Worm (Caenorhabditis elegans) whole organism, young adult: ENCODE results near the gene T21E8.4.

Experiments
- K12H6.12 ChIP-seq: fragments of 200-800 bp; sonication (Bioruptor generic); optimal IDR thresholded peaks from 2 replicates; lab custom pipeline; 2018; ENCODE audit warnings: mild to moderate bottlenecking, missing genetic modification characterization, missing compliant biosample characterization
- ama-1 ChIP-seq, 3 experiments: fragments of 150-350 bp in 1 of 3; sonication (generic microtip) in 2 of 3; optimal IDR thresholded peaks; 2 replicates each; lab custom pipeline; 2014 to 2018; ENCODE audit warnings: missing biosample characterization in 2 of 3, missing genetic modification characterization in 2 of 3, missing genetic modification reagents in 2 of 3
- aptf-3 ChIP-seq: fragments of 200-800 bp; sonication (Bioruptor generic); IDR thresholded peaks from 2 replicates; pipeline ENCODE4 v1.3.6; 2022; ENCODE audit warnings: missing genetic modification characterization, missing compliant biosample characterization
- cebp-2 ChIP-seq: fragments of 200-800 bp; sonication (Bioruptor generic); IDR thresholded peaks from 2 replicates; pipeline ENCODE4 v1.3.6; 2022; ENCODE audit warnings: missing genetic modification characterization, missing compliant biosample characterization
- dpl-1 ChIP-seq: fragments of 150-350 bp; optimal IDR thresholded peaks from 2 replicates; lab custom pipeline; 2014; ENCODE audit warnings: missing biosample characterization, missing genetic modification reagents, missing genetic modification characterization
- mel-28 ChIP-seq: sonication (generic microtip); optimal IDR thresholded peaks from 2 replicates; lab custom pipeline; 2016; ENCODE audit warnings: borderline replicate concordance, mild to moderate bottlenecking, missing genetic modification characterization, missing compliant biosample characterization
- pha-4 ChIP-seq: fragments of 150-350 bp; sonication (generic microtip); optimal IDR thresholded peaks from 2 replicates; lab custom pipeline; 2014; ENCODE audit warnings: missing biosample characterization, missing genetic modification reagents, missing genetic modification characterization
- snpc-4 ChIP-seq, 5 experiments: fragments of 150-350 bp in 1 of 5; sonication (generic microtip) in 4 of 5; optimal IDR thresholded peaks; 2 replicates each; lab custom pipeline; 2014 to 2018; ENCODE audit warnings: missing genetic modification characterization in 5 of 5, missing biosample characterization in 3 of 5, antibody characterized with exemption in 2 of 5, mild to moderate bottlenecking in 2 of 5, missing compliant biosample characterization in 2 of 5, missing genotype in 2 of 5, moderate library complexity in 2 of 5, missing genetic modification reagents in 1 of 5
- unc-130 ChIP-seq: sonication (generic microtip); optimal IDR thresholded peaks from 2 replicates; lab custom pipeline; 2016; ENCODE audit warnings: missing genetic modification reagents, missing genetic modification characterization, missing compliant biosample characterization
- ztf-3 ChIP-seq: fragments of 200-800 bp; sonication (Bioruptor generic); optimal IDR thresholded peaks from 2 replicates; lab custom pipeline; 2018; ENCODE audit warnings: mild to moderate bottlenecking, missing genetic modification characterization, missing compliant biosample characterization

DNA sequence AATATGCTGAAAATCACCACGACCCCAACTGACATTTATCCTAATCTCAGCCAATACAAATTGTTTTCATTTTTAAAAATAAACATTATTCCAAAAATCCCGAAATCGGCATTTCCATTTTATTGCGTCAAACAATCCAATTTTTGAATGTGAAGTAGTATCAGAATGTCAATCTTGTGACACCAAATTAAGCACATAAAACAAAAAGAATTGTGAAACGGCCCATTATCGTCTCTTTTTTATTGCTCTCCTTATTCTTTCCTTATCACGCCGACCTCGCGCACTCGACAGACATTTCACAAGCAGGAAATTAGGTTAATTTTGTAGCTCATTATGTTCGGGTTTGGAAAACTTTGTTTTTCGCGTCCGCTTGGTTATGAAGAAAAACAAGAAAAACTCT is at the start of gene T21E8.4:
- TF ChIP-seq ztf-3 (GFP tag; lab: Kevin White, UChicago) (no peak), mel-28 (tag; lab: Kevin White, UChicago) (no peak), ama-1 (optimal IDR thresholded peaks at IDR 0.05; lab: Kevin White, UChicago) (no peak), ama-1 (GFP tag; optimal IDR thresholded peaks at IDR 0.05; lab: Kevin White, UChicago) (no peak), pha-4 (no peak), aptf-3 (GFP tag; lab: Robert Waterston, UW) (no peak), unc-130 (GFP tag; lab: Kevin White, UChicago) (no peak), dpl-1 (GFP tag; lab: Kevin White, UChicago) (no peak), cebp-2 (GFP tag; lab: Robert Waterston, UW) (no peak), K12H6.12 (tag; lab: Kevin White, UChicago) (no peak), snpc-4 (GFP tag; optimal IDR thresholded peaks at IDR 0.05; lab: Kevin White, UChicago) (no peak), snpc-4 (tag; optimal IDR thresholded peaks at IDR 0.05; lab: Kevin White, UChicago) (no peak)
